Fruit fly (Drosophila melanogaster) whole organism, embryonic: ENCODE data around the gene CG15403.

Experiments used
- Atf6 ChIP-seq: fragments of 200-800 bp; sonication (Bioruptor generic); IDR thresholded peaks from 2 replicates; pipeline ENCODE4 v1.3.6; 2022; ENCODE audit warnings: missing biosample characterization, missing genetic modification characterization
- Bgb ChIP-seq: fragments of 200-800 bp; sonication (Bioruptor generic); IDR thresholded peaks from 2 replicates; pipeline ENCODE4 v1.3.6; 2022; ENCODE audit warnings: missing biosample characterization, missing genetic modification characterization; ENCODE audit not compliant: partially characterized antibody
- CG11398 ChIP-seq: fragments of 200-800 bp; sonication (Bioruptor generic); optimal IDR thresholded peaks from 2 replicates; lab custom pipeline; 2016; ENCODE audit warnings: missing biosample characterization, missing genetic modification characterization
- CG12219 ChIP-seq: fragments of 200-800 bp; sonication (Bioruptor generic); optimal IDR thresholded peaks from 3 replicates; lab custom pipeline; 2018; ENCODE audit warnings: missing biosample characterization, mild to moderate bottlenecking, missing genetic modification characterization
- CG12299 ChIP-seq: fragments of 200-800 bp; sonication (Bioruptor generic); optimal IDR thresholded peaks from 2 replicates; lab custom pipeline; 2018; ENCODE audit warnings: missing biosample characterization, mild to moderate bottlenecking, missing genetic modification characterization
- CG1233 ChIP-seq: fragments of 200-800 bp; sonication (Bioruptor generic); optimal IDR thresholded peaks from 4 replicates; lab custom pipeline; 2018; ENCODE audit warnings: missing biosample characterization, mild to moderate bottlenecking, missing genetic modification characterization
- CG12659 ChIP-seq: fragments of 200-800 bp; sonication (Bioruptor generic); optimal IDR thresholded peaks from 3 replicates; lab custom pipeline; 2017; ENCODE audit warnings: mild to moderate bottlenecking, missing biosample characterization, missing genetic modification reagents, missing genetic modification characterization
- CG14050 ChIP-seq: fragments of 200-800 bp; sonication (Bioruptor generic); IDR thresholded peaks from 3 replicates; pipeline ENCODE4 v1.3.6; 2022; ENCODE audit warnings: missing biosample characterization, missing genetic modification characterization
- CG15696 ChIP-seq: fragments of 200-800 bp; sonication (Bioruptor generic); optimal IDR thresholded peaks from 2 replicates; lab custom pipeline; 2019; ENCODE audit warnings: missing biosample characterization, mild to moderate bottlenecking, missing genetic modification characterization, moderate library complexity
- CG31388 ChIP-seq: fragments of 200-800 bp; sonication (Bioruptor generic); optimal IDR thresholded peaks from 2 replicates; lab custom pipeline; 2016; ENCODE audit warnings: missing biosample characterization, missing genetic modification characterization
- CG5953 ChIP-seq: fragments of 200-800 bp; sonication (Bioruptor generic); IDR thresholded peaks from 2 replicates; pipeline ENCODE4 v1.3.6; 2022; ENCODE audit warnings: missing biosample characterization, missing genetic modification characterization
- CG6254 ChIP-seq: fragments of 200-800 bp; sonication (Bioruptor generic); optimal IDR thresholded peaks from 3 replicates; lab custom pipeline; 2017; ENCODE audit warnings: mild to moderate bottlenecking, missing biosample characterization, missing genetic modification reagents, missing genetic modification characterization
- CG7357 ChIP-seq: fragments of 200-800 bp; sonication (Bioruptor generic); IDR thresholded peaks from 3 replicates; pipeline ENCODE4 v1.3.6; 2022; ENCODE audit warnings: missing biosample characterization, missing genetic modification characterization
- CTCF ChIP-seq: fragments of 200-800 bp; sonication (Bioruptor generic); optimal IDR thresholded peaks from 2 replicates; lab custom pipeline; 2017; ENCODE audit warnings: missing biosample characterization, mild to moderate bottlenecking, missing genetic modification characterization, moderate library complexity
- Dfd ChIP-seq, 2 experiments: fragments of >200 bp; optimal IDR thresholded peaks; 2 replicates each; lab custom pipeline; 2017; ENCODE audit warnings: missing biosample characterization in 2 of 2, missing genetic modification characterization in 2 of 2
- Dip2 ChIP-seq: fragments of 200-800 bp; sonication (Bioruptor generic); IDR thresholded peaks from 2 replicates; pipeline ENCODE4 v1.3.6; 2022; ENCODE audit warnings: missing biosample characterization, missing genetic modification characterization
- Doc3 ChIP-seq: fragments of 200-800 bp; sonication (Bioruptor generic); IDR thresholded peaks from 3 replicates; pipeline ENCODE4 v1.3.6; 2022; ENCODE audit warnings: missing biosample characterization, missing genetic modification characterization; ENCODE audit not compliant: partially characterized antibody
- Ets97D ChIP-seq: fragments of 200-800 bp; sonication (Bioruptor generic); optimal IDR thresholded peaks from 3 replicates; lab custom pipeline; 2016; ENCODE audit warnings: missing biosample characterization, missing genetic modification characterization
- Fer2 ChIP-seq: fragments of 200-800 bp; sonication (Bioruptor generic); optimal IDR thresholded peaks from 2 replicates; lab custom pipeline; 2018; ENCODE audit warnings: missing biosample characterization, mild to moderate bottlenecking, missing genetic modification characterization, moderate library complexity
- Hand ChIP-seq: fragments of 200-800 bp; sonication (Bioruptor generic); optimal IDR thresholded peaks from 2 replicates; lab custom pipeline; 2017; ENCODE audit warnings: mild to moderate bottlenecking, missing biosample characterization, missing genetic modification reagents, missing genetic modification characterization
- HmgZ ChIP-seq: fragments of 200-800 bp; sonication (Bioruptor generic); optimal IDR thresholded peaks from 2 replicates; lab custom pipeline; 2018; ENCODE audit warnings: missing biosample characterization, mild to moderate bottlenecking, missing genetic modification characterization
- Hmx ChIP-seq: fragments of 200-800 bp; sonication (Bioruptor generic); optimal IDR thresholded peaks from 2 replicates; lab custom pipeline; 2016; ENCODE audit warnings: missing biosample characterization, missing genetic modification characterization
- Hr78 ChIP-seq, 2 experiments: fragments of 200-800 bp in 1 of 2; fragments of >200 bp in 1 of 2; sonication (Bioruptor generic) in 1 of 2; optimal IDR thresholded peaks; 2 replicates each; lab custom pipeline; 2017 to 2019; ENCODE audit warnings: missing biosample characterization in 2 of 2, missing genetic modification characterization in 2 of 2, mild to moderate bottlenecking in 1 of 2, moderate library complexity in 1 of 2
- Kr ChIP-seq: fragments of 200-800 bp; sonication (Bioruptor generic); optimal IDR thresholded peaks from 2 replicates; lab custom pipeline; 2017; ENCODE audit warnings: missing biosample characterization, mild to moderate bottlenecking, missing genetic modification characterization
- Lhr ChIP-seq: fragments of 200-800 bp; sonication (Bioruptor generic); optimal IDR thresholded peaks from 3 replicates; lab custom pipeline; 2017; ENCODE audit warnings: mild to moderate bottlenecking, missing biosample characterization, missing genetic modification reagents, missing genetic modification characterization
- Meics ChIP-seq: fragments of 200-800 bp; sonication (Bioruptor generic); optimal IDR thresholded peaks from 2 replicates; lab custom pipeline; 2017; ENCODE audit warnings: missing biosample characterization, mild to moderate bottlenecking, missing genetic modification characterization
- NfI ChIP-seq: fragments of 200-800 bp; sonication (Bioruptor generic); optimal IDR thresholded peaks from 3 replicates; lab custom pipeline; 2018; ENCODE audit warnings: missing biosample characterization, mild to moderate bottlenecking, missing genetic modification characterization, moderate library complexity
- Sox100B ChIP-seq: fragments of 200-800 bp; sonication (Bioruptor generic); optimal IDR thresholded peaks from 3 replicates; lab custom pipeline; 2018; ENCODE audit warnings: missing biosample characterization, mild to moderate bottlenecking, missing genetic modification characterization
- Stat92E ChIP-seq, 3 experiments: fragments of >200 bp in 2 of 3; fragments of 200-800 bp in 1 of 3; sonication (Bioruptor generic) in 1 of 3; optimal IDR thresholded peaks; 2 replicates each; lab custom pipeline; 2017 to 2019; ENCODE audit warnings: missing biosample characterization in 3 of 3, missing genetic modification characterization in 3 of 3, mild to moderate bottlenecking in 1 of 3, moderate library complexity in 1 of 3
- ac ChIP-seq: fragments of 200-800 bp; sonication (Bioruptor generic); optimal IDR thresholded peaks from 3 replicates; lab custom pipeline; 2017; ENCODE audit warnings: missing biosample characterization, mild to moderate bottlenecking, missing genetic modification characterization
- az2 ChIP-seq: fragments of 200-800 bp; sonication (Bioruptor generic); optimal IDR thresholded peaks from 3 replicates; lab custom pipeline; 2016; ENCODE audit warnings: missing biosample characterization, missing genetic modification characterization
- bab2 ChIP-seq: fragments of 200-800 bp; sonication (Bioruptor generic); optimal IDR thresholded peaks from 2 replicates; lab custom pipeline; 2016; ENCODE audit warnings: missing biosample characterization, missing genetic modification characterization
- bsh ChIP-seq, 2 experiments: fragments of 200-800 bp; sonication (Bioruptor generic); optimal IDR thresholded peaks; 2 replicates each; lab custom pipeline; 2017 to 2018; ENCODE audit warnings: mild to moderate bottlenecking in 2 of 2, missing biosample characterization in 2 of 2, missing genetic modification characterization in 2 of 2, moderate library complexity in 1 of 2
- chif ChIP-seq, 2 experiments: fragments of 200-800 bp; sonication (Bioruptor generic); optimal IDR thresholded peaks; 3 replicates each; lab custom pipeline; 2016; ENCODE audit warnings: missing biosample characterization in 2 of 2, missing genetic modification characterization in 2 of 2
- ci ChIP-seq: fragments of 200-800 bp; sonication (Bioruptor generic); IDR thresholded peaks from 3 replicates; pipeline ENCODE4 v1.3.6; 2022; ENCODE audit warnings: missing biosample characterization, missing genetic modification characterization
- danr ChIP-seq: fragments of 200-800 bp; sonication (Bioruptor generic); IDR thresholded peaks from 2 replicates; pipeline ENCODE4 v1.3.6; 2022; ENCODE audit warnings: missing biosample characterization, missing genetic modification characterization
- ewg ChIP-seq: fragments of 200-800 bp; sonication (Bioruptor generic); optimal IDR thresholded peaks from 3 replicates; lab custom pipeline; 2017; ENCODE audit warnings: mild to moderate bottlenecking, missing biosample characterization, missing genetic modification reagents, missing genetic modification characterization
- exex ChIP-seq: fragments of 200-800 bp; sonication (Bioruptor generic); optimal IDR thresholded peaks from 4 replicates; lab custom pipeline; 2018; ENCODE audit warnings: missing biosample characterization, mild to moderate bottlenecking, missing genetic modification characterization, moderate library complexity
- eyg ChIP-seq: fragments of 200-800 bp; sonication (Bioruptor generic); optimal IDR thresholded peaks from 3 replicates; lab custom pipeline; 2016; ENCODE audit warnings: missing biosample characterization, missing genetic modification characterization
- gcm ChIP-seq: fragments of 200-800 bp; sonication (Bioruptor generic); optimal IDR thresholded peaks from 2 replicates; lab custom pipeline; 2019; ENCODE audit warnings: missing biosample characterization, mild to moderate bottlenecking, missing genetic modification characterization, moderate library complexity
- h ChIP-seq: fragments of >200 bp; optimal IDR thresholded peaks from 2 replicates; lab custom pipeline; 2017
- ken ChIP-seq: fragments of 200-800 bp; sonication (Bioruptor generic); IDR thresholded peaks from 3 replicates; pipeline ENCODE4 v1.3.6; 2022; ENCODE audit warnings: missing biosample characterization, missing genetic modification characterization
- lilli ChIP-seq: fragments of 200-800 bp; sonication (Bioruptor generic); optimal IDR thresholded peaks from 3 replicates; lab custom pipeline; 2016; ENCODE audit warnings: missing biosample characterization, missing genetic modification characterization
- lola ChIP-seq, 3 experiments: fragments of >200 bp in 2 of 3; fragments of 200-800 bp in 1 of 3; sonication (Bioruptor generic) in 1 of 3; optimal IDR thresholded peaks; 2 replicates each; lab custom pipeline; 2017 to 2019; ENCODE audit warnings: missing biosample characterization in 3 of 3, missing genetic modification characterization in 3 of 3, mild to moderate bottlenecking in 1 of 3, moderate library complexity in 1 of 3
- nmo ChIP-seq: fragments of 200-800 bp; sonication (Bioruptor generic); optimal IDR thresholded peaks from 2 replicates; lab custom pipeline; 2018; ENCODE audit warnings: missing biosample characterization, mild to moderate bottlenecking, missing genetic modification characterization, moderate library complexity
- org-1 ChIP-seq: fragments of 200-800 bp; sonication (Bioruptor generic); optimal IDR thresholded peaks from 2 replicates; lab custom pipeline; 2017; ENCODE audit warnings: missing biosample characterization, missing genetic modification characterization
- schlank ChIP-seq: fragments of 200-800 bp; sonication (Bioruptor generic); optimal IDR thresholded peaks from 2 replicates; lab custom pipeline; 2018; ENCODE audit warnings: missing biosample characterization, mild to moderate bottlenecking, missing genetic modification characterization
- sim ChIP-seq: fragments of 200-800 bp; sonication (Bioruptor generic); IDR thresholded peaks from 2 replicates; pipeline ENCODE4 v1.3.6; 2022; ENCODE audit warnings: missing biosample characterization, missing genetic modification characterization
- tin ChIP-seq: fragments of 200-800 bp; sonication (Bioruptor generic); optimal IDR thresholded peaks from 3 replicates; lab custom pipeline; 2016; ENCODE audit warnings: missing biosample characterization, missing genetic modification characterization
- trh ChIP-seq: fragments of 200-800 bp; sonication (Bioruptor generic); optimal IDR thresholded peaks from 2 replicates; lab custom pipeline; 2016; ENCODE audit warnings: missing biosample characterization, missing genetic modification characterization

CG15403 gene

DNA sequence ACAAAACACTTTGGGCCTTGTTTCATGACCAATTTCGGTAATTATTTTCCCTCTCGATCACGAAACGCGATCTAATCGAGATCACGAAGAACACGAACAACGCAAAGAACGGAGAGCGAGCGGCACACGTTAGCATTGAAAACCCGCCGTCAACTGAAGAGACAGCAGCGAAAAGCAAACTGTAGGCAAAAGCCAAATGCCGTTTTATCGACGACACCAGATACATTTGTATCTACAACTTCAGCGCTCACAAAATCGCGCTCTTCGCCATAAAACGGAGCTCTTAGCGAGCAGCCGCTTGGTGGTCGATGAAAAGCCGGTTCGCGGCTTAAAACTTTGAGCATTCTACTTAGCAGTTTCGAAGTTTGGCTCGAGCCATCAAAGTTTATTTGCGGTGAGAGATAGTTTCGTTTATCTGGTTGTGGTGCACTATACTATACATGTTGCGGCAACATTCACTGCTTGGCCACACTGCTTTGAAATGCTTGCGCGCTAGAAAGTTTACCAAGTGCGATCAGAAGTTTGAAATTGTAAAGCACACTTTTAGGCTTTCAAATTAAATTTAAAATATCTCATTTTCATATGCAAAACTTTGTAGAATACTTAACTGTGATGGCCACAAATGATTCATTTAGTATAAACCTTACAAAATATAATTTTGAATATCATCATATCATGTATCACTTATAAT is 20.3 kb upstream of the CG15403 start (continued):
- TF ChIP-seq chif (GFP tag; optimal IDR thresholded peaks at IDR 0.05; lab: Kevin White, UChicago) (no peak), Fer2 (tag; lab: Kevin White, UChicago) (no peak), CG12299 (no peak), Stat92E (GFP tag; optimal IDR thresholded peaks at IDR 0.05; lab: Kevin White, UChicago) (peak in 1 of 3 experiments; percentile 40), Hand (GFP tag; lab: Kevin White, UChicago) (no peak), trh (GFP tag; lab: Kevin White, UChicago) (no peak), Bgb (peak; percentile 36; the same call in 1 of the 2 replicates), CG1233 (no peak), CG31388 (GFP tag; lab: Kevin White, UChicago) (no peak), h (lab: Kevin White, UChicago) (no peak), Ets97D (GFP tag; lab: Kevin White, UChicago) (no peak), danr (no peak), CG11398 (GFP tag; lab: Kevin White, UChicago) (no peak), ac (no peak), Dfd (GFP tag; optimal IDR thresholded peaks at IDR 0.05; lab: Kevin White, UChicago) (peak in 1 of 2 experiments; percentile 90), Doc3 (GFP tag; lab: Robert Waterston, UW) (no peak), Sox100B (GFP tag; lab: Kevin White, UChicago) (no peak), ewg (GFP tag; lab: Kevin White, UChicago) (no peak), nmo (GFP tag; lab: Kevin White, UChicago) (peak; percentile 13), Hr78 (GFP tag; optimal IDR thresholded peaks at IDR 0.05; lab: Kevin White, UChicago) (no peak), Hmx (no peak), CG5953 (no peak), Meics (GFP tag; lab: Kevin White, UChicago) (no peak), Atf6 (no peak), NfI (no peak), lola (GFP tag; optimal IDR thresholded peaks at IDR 0.05; lab: Kevin White, UChicago) (peak in 1 of 3 experiments; percentile 51), CTCF (GFP tag; lab: Kevin White, UChicago) (peak; percentile 2), Lhr (GFP tag; lab: Kevin White, UChicago) (no peak), org-1 (no peak), schlank (tag; lab: Kevin White, UChicago) (no peak), exex (tag; lab: Kevin White, UChicago) (no peak), CG15696 (tag; lab: Kevin White, UChicago) (no peak), az2 (GFP tag; lab: Kevin White, UChicago) (no peak), gcm (GFP tag; lab: Kevin White, UChicago) (no peak), Kr (GFP tag; lab: Kevin White, UChicago) (no peak), CG7357 (GFP tag; lab: Robert Waterston, UW) (no peak), HmgZ (tag; lab: Kevin White, UChicago) (peak; percentile 78), bsh (GFP tag; optimal IDR thresholded peaks at IDR 0.05; lab: Kevin White, UChicago) (no peak), eyg (no peak), ci (0 out of 3 replicates have a peak, but pooled peaks have one; percentile 16), bab2 (GFP tag; lab: Kevin White, UChicago) (no peak), CG12219 (GFP tag; lab: Kevin White, UChicago) (no peak), lilli (GFP tag; lab: Kevin White, UChicago) (no peak), CG6254 (no peak), CG14050 (GFP tag; lab: Robert Waterston, UW) (no peak), sim (GFP tag; lab: Robert Waterston, UW) (no peak), Dip2 (GFP tag; lab: Robert Waterston, UW) (no peak), ken (GFP tag; lab: Robert Waterston, UW) (no peak), CG12659 (GFP tag; lab: Kevin White, UChicago) (peak; percentile 3), tin (GFP tag; lab: Kevin White, UChicago) (no peak)
